Fruit fly (Drosophila melanogaster): ENCODE data around the gene Sema1a.
A peak's percentile ranks its signal among the peaks of the same experiment; 100 is the strongest.

Sema1a gene

dm6 chr2L:8683261-8684042, 141.5 kb downstream of the Sema1a start (continued):
- TF ChIP-seq peb (GFP tag; IDR thresholded peaks at IDR 0.05) (no peak), caup (GFP tag; optimal IDR thresholded peaks at IDR 0.05; ENCODE audit: severe bottlenecking) (no peak), CG5245 (GFP tag; optimal IDR thresholded peaks at IDR 0.05) (no peak), Jarid2 (GFP tag; optimal IDR thresholded peaks at IDR 0.05) (no peak), pho (GFP tag; optimal IDR thresholded peaks at IDR 0.05) (no peak), Hmx (GFP tag; optimal IDR thresholded peaks at IDR 0.05) (no peak), ap (GFP tag; IDR thresholded peaks at IDR 0.05) (no peak), HLH4C (GFP tag; IDR thresholded peaks at IDR 0.05; ENCODE audit: partially characterized antibody) (peak; percentile 69; the same call in 2 of the 3 replicates), sna (GFP tag; IDR thresholded peaks at IDR 0.05; ENCODE audit: partially characterized antibody) (peak; percentile 53; the same call in 1 of the 2 replicates), gcm (GFP tag; optimal IDR thresholded peaks at IDR 0.05) (no peak), CG1529 (GFP tag; optimal IDR thresholded peaks at IDR 0.05) (no peak), Hey (tag; optimal IDR thresholded peaks at IDR 0.05) (no peak), Poxn (GFP tag; IDR thresholded peaks at IDR 0.05) (no peak), CG14860 (GFP tag; IDR thresholded peaks at IDR 0.05; ENCODE audit: partially characterized antibody) (peak; percentile 81), lab (GFP tag; optimal IDR thresholded peaks at IDR 0.05) (no peak), Sry-δ (GFP tag; optimal IDR thresholded peaks at IDR 0.05) (no peak), Atf6 (GFP tag; IDR thresholded peaks at IDR 0.05) (no peak), gcm2 (GFP tag; optimal IDR thresholded peaks at IDR 0.05) (no peak), CG18619 (GFP tag; optimal IDR thresholded peaks at IDR 0.05) (no peak), E2f2 (GFP tag; IDR thresholded peaks at IDR 0.05) (no peak), CG1603 (tag; optimal IDR thresholded peaks at IDR 0.05) (no peak), CG7271 (tag; optimal IDR thresholded peaks at IDR 0.05) (no peak), bcd (GFP tag; optimal IDR thresholded peaks at IDR 0.05) (no peak), ems (GFP tag; optimal IDR thresholded peaks at IDR 0.05) (no peak), D19A (tag; optimal IDR thresholded peaks at IDR 0.05) (no peak), kay (GFP tag; optimal IDR thresholded peaks at IDR 0.05) (no peak), Xbp1 (GFP tag; optimal IDR thresholded peaks at IDR 0.05) (no peak), slp2 (GFP tag; optimal IDR thresholded peaks at IDR 0.05) (no peak), jing (GFP tag; optimal IDR thresholded peaks at IDR 0.05) (no peak), inv (GFP tag; IDR thresholded peaks at IDR 0.05; ENCODE audit: partially characterized antibody) (peak; percentile 45; the same call in 1 of the 2 replicates), gsb-n (tag; optimal IDR thresholded peaks at IDR 0.05) (no peak), gce (GFP tag; IDR thresholded peaks at IDR 0.05) (no peak), Gsc (GFP tag; IDR thresholded peaks at IDR 0.05) (no peak), mam (GFP tag; optimal IDR thresholded peaks at IDR 0.05) (no peak), chm (GFP tag; IDR thresholded peaks at IDR 0.05) (no peak), dm (GFP tag; optimal IDR thresholded peaks at IDR 0.05) (no peak), BEAF-32 (GFP tag; optimal IDR thresholded peaks at IDR 0.05) (no peak), CG32772 (GFP tag; IDR thresholded peaks at IDR 0.05) (no peak), CG18011 (GFP tag; optimal IDR thresholded peaks at IDR 0.05) (no peak), CG33213 (GFP tag; optimal IDR thresholded peaks at IDR 0.05) (no peak), MESR4 (GFP tag; optimal IDR thresholded peaks at IDR 0.05) (no peak), Max (GFP tag; optimal IDR thresholded peaks at IDR 0.05) (no peak), CG11723 (GFP tag; optimal IDR thresholded peaks at IDR 0.05) (no peak), CG17829 (tag; optimal IDR thresholded peaks at IDR 0.05) (no peak)

Measured in whole organism, embryonic.